Worm (Caenorhabditis elegans) whole organism, L1 larva: ENCODE data around the gene F38H12.5.

Experiments
- ceh-63 ChIP-seq: fragments of 200-800 bp; sonication (Bioruptor generic); optimal IDR thresholded peaks from 2 replicates; lab custom pipeline; 2018; ENCODE audit warnings: mild to moderate bottlenecking, missing genetic modification characterization, missing compliant biosample characterization
- elt-3 ChIP-seq, 6 experiments: fragments of 150-350 bp in 1 of 6; sonication (generic microtip); optimal IDR thresholded peaks; 2 replicates each; lab custom pipeline; 2017 to 2018; ENCODE audit warnings: missing biosample characterization in 6 of 6, missing genetic modification characterization in 6 of 6, inconsistent platforms in 1 of 6
- lir-3 ChIP-seq: sonication (generic microtip); optimal IDR thresholded peaks from 2 replicates; lab custom pipeline; 2016; ENCODE audit warnings: mild to moderate bottlenecking, missing genetic modification characterization, moderate library complexity, missing compliant biosample characterization; ENCODE audit not compliant: poor library complexity

F38H12.5 gene

ce11 chrV:4031319-4031718 is 51.5 kb downstream of the F38H12.5 start, which contains the start of gene cyp-35A4:
Gene cyp-35A4, plus strand, starts transcription at chrV:4031619.
- TF ChIP-seq elt-3 (tag; optimal IDR thresholded peaks at IDR 0.05; lab: Kevin White, UChicago) (no peak), ceh-63 (no peak), lir-3 (no peak)
